Worm (Caenorhabditis elegans): ENCODE data around the gene math-5.

Gene math-5

ce11 chrII:1886379-1886778 lies 3.8 kb upstream of the math-5 start, which contains the start of gene math-7:
TSS of gene math-7 (minus strand) at chrII:1886479.
- no peak for TF ChIP-seq K11D2.4 (GFP tag; IDR thresholded peaks at IDR 0.05)
- no peak for TF ChIP-seq egl-18 (GFP tag; IDR thresholded peaks at IDR 0.05)
- TF ChIP-seq lin-35 (GFP tag; optimal IDR thresholded peaks at IDR 0.05): no peak
- TF ChIP-seq pha-4 (tag; optimal IDR thresholded peaks at IDR 0.05): no peak
- TF ChIP-seq nfya-2 (GFP tag; IDR thresholded peaks at IDR 0.05): no peak
- no peak for TF ChIP-seq tbp1 (GFP tag; optimal IDR thresholded peaks at IDR 0.05)
- TF ChIP-seq nhr-27 (tag; optimal IDR thresholded peaks at IDR 0.05): no peak
- TF ChIP-seq madf-3 (GFP tag; IDR thresholded peaks at IDR 0.05): no peak

DNA sequence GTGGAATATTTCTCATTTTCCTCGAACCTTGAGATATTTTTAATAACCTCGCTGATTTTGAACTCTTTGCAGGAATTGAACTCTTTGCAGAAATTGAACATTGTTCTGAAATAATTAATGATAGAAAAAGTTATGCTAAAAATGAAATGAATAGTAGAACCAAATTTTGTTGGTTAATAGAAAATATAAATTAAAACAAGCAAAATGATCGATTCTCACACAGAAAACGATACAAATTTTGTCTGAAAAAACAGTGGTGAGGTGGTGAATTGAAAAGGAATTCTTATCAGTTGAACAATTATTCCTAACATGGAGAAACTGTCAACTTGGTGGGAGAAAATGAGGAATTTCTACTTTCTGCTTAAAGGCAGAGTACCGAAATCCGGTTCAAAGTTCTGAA lies 2.0 kb upstream of the math-5 start, which contains the start of gene math-6:
TSS of gene math-6 (minus strand) at position 101 of the 400 bp plus-strand sequence.
- TF ChIP-seq ztf-26 (tag; optimal IDR thresholded peaks at IDR 0.05) (no peak), ceh-27 (GFP tag; optimal IDR thresholded peaks at IDR 0.05) (no peak), sdz-38 (tag; optimal IDR thresholded peaks at IDR 0.05) (no peak), attf-5 (GFP tag; optimal IDR thresholded peaks at IDR 0.05) (no peak), F52B5.7 (tag; optimal IDR thresholded peaks at IDR 0.05) (no peak), ztf-25 (GFP tag; IDR thresholded peaks at IDR 0.05) (no peak)

DNA sequence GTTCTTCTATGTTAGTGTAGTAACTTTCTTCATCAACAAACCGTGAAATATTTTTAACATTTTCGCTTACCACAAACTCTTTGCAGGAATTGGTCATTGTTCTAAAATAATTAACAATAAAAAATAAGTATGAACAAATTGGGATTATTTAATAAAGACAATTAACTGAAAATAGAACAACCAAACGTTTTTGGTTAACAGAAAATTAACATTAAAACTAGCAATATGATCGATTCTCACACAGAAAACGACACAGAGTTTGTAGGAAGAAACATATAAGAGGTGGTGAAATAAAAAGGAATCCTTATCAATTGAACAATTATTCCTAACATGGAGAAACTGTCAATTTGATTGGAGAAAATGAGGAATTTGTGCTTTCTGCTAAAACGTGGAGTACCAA lies 3.9 kb downstream of the math-5 start, which contains the start of gene math-16:
TSS of gene math-16 (minus strand) at position 101 of the 400 bp plus-strand sequence.
- TF ChIP-seq lsl-1 (GFP tag; optimal IDR thresholded peaks at IDR 0.05): no peak
- TF ChIP-seq Y67H2A.10 (GFP tag; conservative IDR thresholded peaks at IDR 0.05): no peak
- no peak for TF ChIP-seq ekl-4 (GFP tag; IDR thresholded peaks at IDR 0.05)

- TF ChIP-seq ztf-25 (GFP tag; IDR thresholded peaks at IDR 0.05) (no peak), let-526 (GFP tag; IDR thresholded peaks at IDR 0.05) (no peak), madf-6 (GFP tag; IDR thresholded peaks at IDR 0.05) (no peak), mxl-1 (tag; optimal IDR thresholded peaks at IDR 0.05) (no peak), ceh-58 (GFP tag; IDR thresholded peaks at IDR 0.05) (no peak)
These were observed 6.9 kb downstream of the math-5 start, which contains the start of gene math-13 for ce11 chrII:1875658-1876057. TSS of gene math-13 (plus strand) at chrII:1875958.

- peak; percentile 72 for TF ChIP-seq nhr-80 (tag; optimal IDR thresholded peaks at IDR 0.05)
- no peak for TF ChIP-seq bed-2 (GFP tag; IDR thresholded peaks at IDR 0.05)
These were observed 11.6 kb downstream of the math-5 start, which contains the start of gene math-10 for ce11 chrII:1870875-1871592. TSS of gene math-10 (plus strand) at chrII:1871542.

ce11 chrII:1869120-1869519 lies 13.5 kb downstream of the math-5 start, which contains the start of gene math-14:
TSS of gene math-14 (plus strand) at chrII:1869420.
- TF ChIP-seq atf-7 (tag; optimal IDR thresholded peaks at IDR 0.05) (no peak), fkh-3 (tag; optimal IDR thresholded peaks at IDR 0.05) (no peak), Y56A3A.18 (GFP tag; IDR thresholded peaks at IDR 0.05) (no peak), madf-8 (GFP tag; conservative IDR thresholded peaks at IDR 0.05) (no peak), pha-4 (tag; optimal IDR thresholded peaks at IDR 0.05) (no peak), nhr-80 (tag; optimal IDR thresholded peaks at IDR 0.05) (peak; percentile 49), hlh-26 (GFP tag; conservative IDR thresholded peaks at IDR 0.05) (no peak), nfya-2 (GFP tag; IDR thresholded peaks at IDR 0.05) (no peak)
